Fruit fly (Drosophila melanogaster): ENCODE results near the gene RpL37A.

Gene RpL37A

DNA sequence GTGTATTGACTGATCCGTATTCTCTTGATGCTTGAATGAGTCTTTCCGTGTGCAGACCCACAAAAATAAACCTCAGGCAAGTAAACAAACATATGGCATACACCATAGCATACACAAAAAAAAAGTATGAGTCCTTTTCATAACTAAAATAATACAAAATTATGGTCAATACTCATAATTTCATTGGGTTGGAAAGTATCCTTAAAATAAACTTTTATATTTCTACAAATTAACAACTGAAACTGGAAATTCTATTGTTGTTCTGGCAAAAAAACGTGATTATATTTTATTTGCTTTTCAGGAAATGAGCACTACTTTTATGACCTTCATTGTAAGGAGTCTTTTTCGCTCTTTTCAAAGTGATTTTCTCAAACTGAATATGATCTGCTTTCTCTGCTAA is 28.7 kb upstream of the RpL37A start:
- no peak for TF ChIP-seq CG4318 (GFP tag; optimal IDR thresholded peaks at IDR 0.05)
- peak; percentile 71 for TF ChIP-seq Eip78C (GFP tag)
- TF ChIP-seq CG15336 (GFP tag; IDR thresholded peaks at IDR 0.05) = peak; percentile 67
- TF ChIP-seq CG32006 (GFP tag; optimal IDR thresholded peaks at IDR 0.05) = peak; percentile 1
- TF ChIP-seq Met (GFP tag; optimal IDR thresholded peaks at IDR 0.05) = peak; percentile 18
- peak; percentile 10 for TF ChIP-seq CG3032 (tag; optimal IDR thresholded peaks at IDR 0.05)
- TF ChIP-seq esn (GFP tag; optimal IDR thresholded peaks at IDR 0.05) = peak; percentile 31
- TF ChIP-seq CG10631 (GFP tag; optimal IDR thresholded peaks at IDR 0.05) = no peak
- no peak for TF ChIP-seq CG16779 (tag; optimal IDR thresholded peaks at IDR 0.05)
- TF ChIP-seq CG8119 (GFP tag; IDR thresholded peaks at IDR 0.05) = peak; percentile 41; the same call in 2 of the 3 replicates
- peak; percentile 9 for TF ChIP-seq acj6 (GFP tag; optimal IDR thresholded peaks at IDR 0.05)

DNA sequence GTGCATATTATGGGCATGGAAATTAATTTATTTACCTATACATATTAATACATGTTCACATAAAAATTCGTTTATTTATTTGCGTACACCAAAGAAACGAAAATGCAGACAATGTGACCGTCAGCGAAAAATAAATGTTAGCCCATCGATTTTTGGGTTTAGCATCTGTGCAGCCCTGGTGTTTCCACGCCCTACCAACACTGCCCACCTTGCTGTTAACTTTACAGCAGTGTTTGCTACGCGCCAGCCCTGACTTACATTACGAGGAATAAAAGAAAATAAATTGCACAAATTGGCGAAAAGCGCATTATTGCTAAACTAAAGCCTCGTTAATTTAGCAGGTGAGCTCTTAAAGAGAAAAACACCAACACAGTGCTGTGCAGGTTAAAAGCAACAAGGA is 27.7 kb upstream of the RpL37A start, which contains the start of the genes CG33995, CG44000 and CG44001:
TSS of gene CG33995 (plus strand) at position 228 of the 400 bp plus-strand sequence.
TSS of gene CG44000 (plus strand) at position 228 of the 400 bp plus-strand sequence.
TSS of gene CG44001 (plus strand) at position 228 of the 400 bp plus-strand sequence.
- TF ChIP-seq esn (GFP tag; optimal IDR thresholded peaks at IDR 0.05) (peak; percentile 52), CG16779 (tag; optimal IDR thresholded peaks at IDR 0.05) (no peak), CG7368 (GFP tag; optimal IDR thresholded peaks at IDR 0.05) (peak; percentile 4), CG11294 (GFP tag; IDR thresholded peaks at IDR 0.05) (no peak), CG6163 (GFP tag; IDR thresholded peaks at IDR 0.05) (no peak), dac (GFP tag; optimal IDR thresholded peaks at IDR 0.05) (no peak), CG1621 (tag; optimal IDR thresholded peaks at IDR 0.05) (no peak), Gug (GFP tag; IDR thresholded peaks at IDR 0.05) (no peak), Hr39 (GFP tag; optimal IDR thresholded peaks at IDR 0.05) (peak; percentile 39), cyc (GFP tag; optimal IDR thresholded peaks at IDR 0.05) (peak; percentile 53), CG31627 (GFP tag; optimal IDR thresholded peaks at IDR 0.05) (peak; percentile 61), CG6854 (GFP tag; optimal IDR thresholded peaks at IDR 0.05) (no peak), Hr4 (GFP tag; optimal IDR thresholded peaks at IDR 0.05) (peak; percentile 20), pdm3 (GFP tag; optimal IDR thresholded peaks at IDR 0.05) (peak; percentile 37), CG32006 (GFP tag; optimal IDR thresholded peaks at IDR 0.05) (no peak), fd85E (GFP tag; optimal IDR thresholded peaks at IDR 0.05) (no peak), CG8119 (GFP tag; IDR thresholded peaks at IDR 0.05) (no peak), CG11902 (GFP tag; optimal IDR thresholded peaks at IDR 0.05) (no peak), Eip78C (GFP tag) (peak; percentile 81), Met (GFP tag; optimal IDR thresholded peaks at IDR 0.05) (peak; percentile 28), salr (GFP tag; optimal IDR thresholded peaks at IDR 0.05) (no peak), CG6276 (GFP tag; optimal IDR thresholded peaks at IDR 0.05) (no peak), Sox14 (GFP tag; optimal IDR thresholded peaks at IDR 0.05) (peak; percentile 70), CG8319 (GFP tag; optimal IDR thresholded peaks at IDR 0.05) (no peak), CG9139 (GFP tag; optimal IDR thresholded peaks at IDR 0.05) (no peak), lz (GFP tag; optimal IDR thresholded peaks at IDR 0.05) (peak; percentile 46), Sox15 (GFP tag; optimal IDR thresholded peaks at IDR 0.05) (no peak), Eip75B (GFP tag; optimal IDR thresholded peaks at IDR 0.05) (peak; percentile 42), fd59A (GFP tag; optimal IDR thresholded peaks at IDR 0.05) (no peak), CG3032 (tag; optimal IDR thresholded peaks at IDR 0.05) (peak; percentile 47), achi (GFP tag; optimal IDR thresholded peaks at IDR 0.05) (peak; percentile 5), topi (GFP tag; optimal IDR thresholded peaks at IDR 0.05) (peak; percentile 42), Eip93F (GFP tag; optimal IDR thresholded peaks at IDR 0.05) (no peak), acj6 (GFP tag; optimal IDR thresholded peaks at IDR 0.05) (peak; percentile 14), Ets96B (tag; optimal IDR thresholded peaks at IDR 0.05) (no peak), CG34406 (GFP tag; optimal IDR thresholded peaks at IDR 0.05) (no peak), ss (GFP tag; optimal IDR thresholded peaks at IDR 0.05) (no peak), CG15336 (GFP tag; IDR thresholded peaks at IDR 0.05) (no peak), Lpt (GFP tag; optimal IDR thresholded peaks at IDR 0.05) (no peak), CG4318 (GFP tag; optimal IDR thresholded peaks at IDR 0.05) (no peak), CG10631 (GFP tag; optimal IDR thresholded peaks at IDR 0.05) (no peak), CG6792 (GFP tag; optimal IDR thresholded peaks at IDR 0.05) (peak; percentile 2), Ets21C (GFP tag; optimal IDR thresholded peaks at IDR 0.05) (peak; percentile 29), Smox (GFP tag; optimal IDR thresholded peaks at IDR 0.05) (peak; percentile 26), Hr38 (GFP tag; optimal IDR thresholded peaks at IDR 0.05) (no peak), vri (GFP tag; optimal IDR thresholded peaks at IDR 0.05) (peak; percentile 66), fkh (GFP tag; optimal IDR thresholded peaks at IDR 0.05) (peak; percentile 73), CG11762 (GFP tag; optimal IDR thresholded peaks at IDR 0.05; ENCODE audit: insufficient read depth) (no peak), CG10669 (GFP tag; optimal IDR thresholded peaks at IDR 0.05) (no peak)

All from whole organism, prepupa.